Worm (Caenorhabditis elegans): ENCODE measurements around the gene igcm-2.
A peak's percentile ranks its signal among the peaks of the same experiment; 100 is the strongest.

DNA sequence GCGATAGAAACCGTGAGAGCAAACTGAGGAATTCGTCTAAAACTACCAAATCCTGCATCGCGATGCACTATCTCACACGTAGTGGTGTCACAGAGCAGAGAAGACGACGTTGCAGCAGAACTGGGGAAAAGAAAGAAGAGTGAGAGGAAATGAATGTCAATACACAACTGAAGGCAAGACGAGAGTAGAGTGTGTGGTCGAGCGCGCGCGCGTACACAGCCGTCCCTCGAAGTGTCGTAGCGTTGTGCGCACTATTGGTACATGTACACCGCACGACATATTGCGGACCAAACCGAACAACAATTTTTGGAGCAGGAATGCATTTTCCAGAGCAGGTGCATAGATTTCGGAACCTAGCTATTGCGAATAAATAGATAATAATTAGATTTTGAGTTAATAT, 13.0 kb downstream of the igcm-2 start:
- TF ChIP-seq dpl-1 (GFP tag; optimal IDR thresholded peaks at IDR 0.05) (no peak), skn-1 (tag; optimal IDR thresholded peaks at IDR 0.05) (no peak), Y75B8A.6 (GFP tag; IDR thresholded peaks at IDR 0.05) (no peak), daf-19 (GFP tag; conservative IDR thresholded peaks at IDR 0.05) (no peak), unc-130 (GFP tag; optimal IDR thresholded peaks at IDR 0.05) (no peak), nhr-11 (tag; optimal IDR thresholded peaks at IDR 0.05) (no peak), nhr-10 (tag; optimal IDR thresholded peaks at IDR 0.05) (no peak), dmd-9 (GFP tag; IDR thresholded peaks at IDR 0.05) (no peak), mep-1 (tag; optimal IDR thresholded peaks at IDR 0.05) (peak; percentile 74), unc-62 (GFP tag; optimal IDR thresholded peaks at IDR 0.05 in 1 of 2) (peak in 1 of 2 experiments; percentile 82), unc-62 (tag; optimal IDR thresholded peaks at IDR 0.05) (no peak)
